Fruit fly (Drosophila melanogaster) Kc167 (cell line): ENCODE measurements around the gene Calx.

ENCODE experiments used
- Myc ChIP-seq: fragments of >200 bp; optimal IDR thresholded peaks from 2 replicates; lab custom pipeline; 2017; ENCODE audit warnings: missing external identifiers
- Sin3A ChIP-seq: fragments of >200 bp; optimal IDR thresholded peaks from 2 replicates; lab custom pipeline; 2018; ENCODE audit warnings: missing external identifiers
- h ChIP-seq: fragments of >200 bp; optimal IDR thresholded peaks from 3 replicates; lab custom pipeline; 2018; ENCODE audit warnings: missing external identifiers
- insv ChIP-seq: fragments of >200 bp; optimal IDR thresholded peaks from 3 replicates; lab custom pipeline; 2018; ENCODE audit warnings: missing external identifiers
- psq ChIP-seq: fragments of >200 bp; optimal IDR thresholded peaks from 2 replicates; lab custom pipeline; 2017; ENCODE audit warnings: missing external identifiers
- ttk ChIP-seq: sonication (Bioruptor generic); optimal IDR thresholded peaks from 2 replicates; lab custom pipeline; 2017; ENCODE audit warnings: missing external identifiers

Calx gene

dm6 chr3R:21060430-21061245 is 82.7 kb downstream of the Calx start, which contains the start of gene Mvl:
Mvl (minus strand) TSS chr3R:21060800.
- TF ChIP-seq Myc (lab: Kevin White, UChicago) (no peak), ttk (lab: Kevin White, UChicago) (no peak), Sin3A (lab: Kevin White, UChicago) (no peak), psq (no peak), insv (lab: Kevin White, UChicago) (no peak), h (lab: Kevin White, UChicago) (no peak)

dm6 chr3R:21063433-21063832 is 85.5 kb downstream of the Calx start:
- TF ChIP-seq psq (no peak), Sin3A (lab: Kevin White, UChicago) (no peak), ttk (lab: Kevin White, UChicago) (peak; percentile 59), h (lab: Kevin White, UChicago) (no peak)

dm6 chr3R:21064000-21064924 is 86.3 kb downstream of the Calx start, which contains the start of gene Cortactin:
Cortactin (minus strand) TSS chr3R:21064471.
- TF ChIP-seq psq (peak; percentile 96), insv (lab: Kevin White, UChicago) (no peak)
